Worm (Caenorhabditis elegans) whole organism, midembryonic: ENCODE measurements around the gene C03C10.2.

ENCODE experiments used
- T22C8.4 ChIP-seq: fragments of 200-800 bp; sonication (Bioruptor generic); IDR thresholded peaks from 2 replicates; pipeline ENCODE4 v1.3.6; 2022; ENCODE audit warnings: missing genetic modification characterization, missing compliant biosample characterization
- cog-1 ChIP-seq: sonication (generic microtip); optimal IDR thresholded peaks from 2 replicates; lab custom pipeline; 2016; ENCODE audit warnings: missing genetic modification characterization, missing compliant biosample characterization
- flt-1 ChIP-seq: fragments of 200-800 bp; sonication (Bioruptor generic); IDR thresholded peaks from 2 replicates; pipeline ENCODE4 v1.3.6; 2022; ENCODE audit warnings: missing genetic modification characterization, missing compliant biosample characterization
- med-1 ChIP-seq: sonication (generic microtip); optimal IDR thresholded peaks from 2 replicates; lab custom pipeline; 2017; ENCODE audit warnings: missing genetic modification characterization, mild to moderate bottlenecking, missing compliant biosample characterization, antibody characterized with exemption, missing genetic modification reagents; ENCODE audit not compliant: insufficient read depth
- ref-1 ChIP-seq: fragments of 200-800 bp; sonication (Bioruptor generic); conservative IDR thresholded peaks from 2 replicates; pipeline ENCODE4 v1.3.6; 2022; ENCODE audit warnings: missing genetic modification reagents, missing genetic modification characterization, missing compliant biosample characterization
- tab-1 ChIP-seq: fragments of 200-800 bp; sonication (Bioruptor generic); IDR thresholded peaks from 2 replicates; pipeline ENCODE4 v1.3.6; 2022; ENCODE audit warnings: missing genetic modification characterization, missing compliant biosample characterization
- ztf-23 ChIP-seq: fragments of 200-800 bp; sonication (Bioruptor generic); IDR thresholded peaks from 2 replicates; pipeline ENCODE4 v1.3.6; 2022; ENCODE audit warnings: missing genetic modification reagents, missing genetic modification characterization, missing compliant biosample characterization
- ztf-29 ChIP-seq: fragments of 200-800 bp; sonication (Bioruptor generic); IDR thresholded peaks from 2 replicates; pipeline ENCODE4 v1.3.6; 2022; ENCODE audit warnings: missing genetic modification reagents, missing genetic modification characterization, missing compliant biosample characterization

- TF ChIP-seq ztf-29 (GFP tag; lab: Robert Waterston, UW) (no peak), cog-1 (no peak), ref-1 (GFP tag; lab: Robert Waterston, UW) (no peak), med-1 (no peak), ztf-23 (GFP tag; lab: Robert Waterston, UW) (no peak), flt-1 (GFP tag; lab: Robert Waterston, UW) (no peak), tab-1 (GFP tag; lab: Robert Waterston, UW) (no peak), T22C8.4 (GFP tag; lab: Robert Waterston, UW) (no peak)
Observed at ce11 chrIII:4123277-4123676, 32.4 kb downstream of the C03C10.2 start.
